Fruit fly (Drosophila melanogaster) whole organism, adult: ENCODE results near the gene Vm26Ab.

Experiments
- CG12768 ChIP-seq: fragments of 200-800 bp; sonication (Bioruptor generic); optimal IDR thresholded peaks from 2 replicates; lab custom pipeline; 2017; ENCODE audit warnings: missing biosample characterization, missing genetic modification characterization, mild to moderate bottlenecking, moderate library complexity, missing genetic modification reagents
- cnc ChIP-seq, 2 experiments: fragments of >200 bp; optimal IDR thresholded peaks; 2 replicates each; lab custom pipeline; 2017
- tj ChIP-seq: fragments of 200-800 bp; sonication (Bioruptor generic); optimal IDR thresholded peaks from 3 replicates; lab custom pipeline; 2017; ENCODE audit warnings: missing biosample characterization, mild to moderate bottlenecking, missing genetic modification characterization, moderate library complexity

Gene Vm26Ab

DNA sequence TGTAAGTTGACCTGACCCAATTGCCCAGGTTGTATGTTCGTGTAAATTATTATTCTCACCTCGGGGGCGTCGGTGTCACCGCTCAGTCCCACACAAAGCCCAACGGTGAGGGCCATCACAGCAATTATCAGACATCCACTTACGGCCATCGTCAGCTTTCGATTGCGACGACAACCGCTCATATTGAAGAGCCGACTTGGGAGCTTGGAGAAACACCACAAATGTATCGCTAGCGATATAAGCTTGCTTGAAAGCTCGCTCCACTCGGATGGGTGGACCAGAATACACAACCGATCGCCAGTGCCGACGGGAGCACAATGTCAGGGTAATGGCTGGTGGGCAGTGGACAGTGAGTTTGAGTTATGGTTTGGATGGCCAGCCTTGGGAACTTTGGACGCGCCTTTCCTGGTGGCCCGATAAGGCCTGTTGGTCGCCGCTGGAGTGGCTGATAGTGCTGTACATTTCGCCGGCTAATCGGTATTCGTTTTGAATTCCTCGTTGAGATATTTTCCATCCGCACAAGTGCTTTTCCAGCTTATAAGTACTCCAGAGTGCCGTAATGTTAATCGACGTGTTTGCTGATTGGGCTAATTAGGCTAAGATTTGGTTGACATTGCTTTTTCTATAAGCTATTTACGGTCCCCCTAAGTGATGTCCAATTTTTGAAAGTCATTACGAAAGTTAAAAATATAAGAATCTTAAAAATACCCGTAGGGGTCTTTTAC lies 49.9 kb downstream of the Vm26Ab start, which contains the start of gene Gal:
Gal (minus strand) TSS at position 320 of the 725 bp plus-strand sequence.
- TF ChIP-seq cnc (optimal IDR thresholded peaks at IDR 0.05; lab: Kevin White, UChicago) (no peak), CG12768 (GFP tag; lab: Kevin White, UChicago) (peak; percentile 27), tj (GFP tag; lab: Kevin White, UChicago) (no peak)
